Worm (Caenorhabditis elegans): ENCODE measurements around the gene F22H10.2.

DNA sequence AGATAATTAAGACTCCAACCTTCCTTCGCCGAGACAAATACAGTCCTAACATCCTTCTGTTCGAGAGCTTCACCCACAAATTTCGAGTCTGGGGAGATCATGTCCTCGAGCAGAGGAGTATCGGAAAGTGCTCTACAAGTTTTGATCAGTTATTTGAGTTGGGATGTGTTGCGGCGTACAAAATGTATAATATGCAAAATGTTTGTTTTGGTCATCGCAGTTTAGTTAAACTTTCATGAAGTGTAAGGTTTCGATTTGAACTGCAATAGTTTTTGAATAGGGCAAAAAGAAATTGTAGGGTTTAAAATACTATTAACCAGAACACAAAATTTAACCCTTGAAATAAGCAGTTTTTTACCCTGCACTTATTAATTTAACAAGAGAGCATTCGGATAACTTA is 4.7 kb upstream of the F22H10.2 start, which contains the start of gene tag-343:
- TF ChIP-seq snpc-4 (GFP tag; optimal IDR thresholded peaks at IDR 0.05) (no peak), snpc-4 (tag; optimal IDR thresholded peaks at IDR 0.05) (no peak), aptf-2 (GFP tag; conservative IDR thresholded peaks at IDR 0.05) (no peak), ceh-91 (GFP tag; IDR thresholded peaks at IDR 0.05) (no peak), lsl-1 (GFP tag; optimal IDR thresholded peaks at IDR 0.05) (no peak), F55B11.4 (tag; optimal IDR thresholded peaks at IDR 0.05; ENCODE audit: borderline replicate concordance, insufficient read depth) (no peak), B0261.1 (tag; optimal IDR thresholded peaks at IDR 0.05) (no peak), ceh-100 (GFP tag; IDR thresholded peaks at IDR 0.05) (no peak), akir-1 (GFP tag; optimal IDR thresholded peaks at IDR 0.05) (no peak), nhr-90 (tag; optimal IDR thresholded peaks at IDR 0.05) (no peak), mel-28 (tag; optimal IDR thresholded peaks at IDR 0.05; ENCODE audit: borderline replicate concordance) (no peak), ama-1 (optimal IDR thresholded peaks at IDR 0.05) (no peak), ama-1 (GFP tag; optimal IDR thresholded peaks at IDR 0.05) (no peak)
